Worm (Caenorhabditis elegans): ENCODE measurements around the gene ttll-5.

The ttll-5 gene

ce11 chrV:11534495-11535189, 25.8 kb downstream of the ttll-5 start:
- TF ChIP-seq dpl-1 (GFP tag; optimal IDR thresholded peaks at IDR 0.05), result peak in 1 of 3 experiments; percentile 28
- TF ChIP-seq mdl-1 (tag; optimal IDR thresholded peaks at IDR 0.05), result peak in 1 of 2 experiments; percentile 60
- TF ChIP-seq jun-1 (tag; optimal IDR thresholded peaks at IDR 0.05), result peak; percentile 11
- TF ChIP-seq nhr-85 (tag), result peak; percentile 81
- TF ChIP-seq lsy-2 (tag; optimal IDR thresholded peaks at IDR 0.05), result peak in 1 of 2 experiments; percentile 43
- peak; percentile 37 for TF ChIP-seq snu-23 (GFP tag; optimal IDR thresholded peaks at IDR 0.05)
- TF ChIP-seq mef-2 (tag; optimal IDR thresholded peaks at IDR 0.05), result no peak
- peak in 1 of 2 experiments; percentile 71 for TF ChIP-seq lin-35 (GFP tag; optimal IDR thresholded peaks at IDR 0.05)
- TF ChIP-seq nhr-90 (tag; optimal IDR thresholded peaks at IDR 0.05; ENCODE audit: poor library complexity), result peak; percentile 51
- TF ChIP-seq egl-27 (tag; optimal IDR thresholded peaks at IDR 0.05), result no peak
- TF ChIP-seq lin-15B (tag; optimal IDR thresholded peaks at IDR 0.05), result no peak
- TF ChIP-seq blmp-1 (tag; optimal IDR thresholded peaks at IDR 0.05), result peak; percentile 99
- peak; percentile 65 for TF ChIP-seq ama-1 (optimal IDR thresholded peaks at IDR 0.05)
- TF ChIP-seq fkh-10 (GFP tag; optimal IDR thresholded peaks at IDR 0.05), result no peak
- no peak for TF ChIP-seq pag-3 (tag; optimal IDR thresholded peaks at IDR 0.05; ENCODE audit: borderline replicate concordance, insufficient read depth)
- TF ChIP-seq hpl-2 (GFP tag; optimal IDR thresholded peaks at IDR 0.05), result peak; percentile 21
- TF ChIP-seq mep-1 (tag; optimal IDR thresholded peaks at IDR 0.05), result peak; percentile 11
- peak; percentile 6 for TF ChIP-seq unc-130 (tag; optimal IDR thresholded peaks at IDR 0.05)
- TF ChIP-seq elt-3 (tag; optimal IDR thresholded peaks at IDR 0.05), result peak in 5 of 6 experiments; percentile 64 to 90 (median 68)
- no peak for TF ChIP-seq xbp-1 (tag; optimal IDR thresholded peaks at IDR 0.05)
- TF ChIP-seq rnt-1 (tag; optimal IDR thresholded peaks at IDR 0.05), result peak; percentile 48
- peak; percentile 87 for TF ChIP-seq elt-2 (tag; optimal IDR thresholded peaks at IDR 0.05)
- no peak for TF ChIP-seq ets-5 (GFP tag; IDR thresholded peaks at IDR 0.05)
- TF ChIP-seq ceh-88 (GFP tag; IDR thresholded peaks at IDR 0.05), result no peak
- peak; percentile 14 for TF ChIP-seq nhr-19 (GFP tag; conservative IDR thresholded peaks at IDR 0.05)
- TF ChIP-seq nhr-71 (tag; optimal IDR thresholded peaks at IDR 0.05), result peak; percentile 68
- TF ChIP-seq grh-1 (GFP tag; IDR thresholded peaks at IDR 0.05), result peak; percentile 10; the same call in 1 of the 2 replicates
- no peak for TF ChIP-seq efl-1 (optimal IDR thresholded peaks at IDR 0.05)
- peak in 1 of 2 experiments; percentile 78 for TF ChIP-seq efl-1 (GFP tag; optimal IDR thresholded peaks at IDR 0.05 in 1 of 2)
- TF ChIP-seq hlh-17 (GFP tag; optimal IDR thresholded peaks at IDR 0.05; ENCODE audit: borderline replicate concordance), result no peak
- peak; percentile 76 for TF ChIP-seq nhr-20 (tag; optimal IDR thresholded peaks at IDR 0.05)
- no peak for TF ChIP-seq nhr-12 (tag; optimal IDR thresholded peaks at IDR 0.05)
- peak; percentile 72 for TF ChIP-seq lin-14 (GFP tag; optimal IDR thresholded peaks at IDR 0.05)
- TF ChIP-seq C16A3.4 (tag; optimal IDR thresholded peaks at IDR 0.05), result peak; percentile 13
- TF ChIP-seq nhr-11 (tag; optimal IDR thresholded peaks at IDR 0.05), result no peak
- TF ChIP-seq tlp-1 (tag; optimal IDR thresholded peaks at IDR 0.05), result no peak
- no peak for TF ChIP-seq isw-1 (GFP tag; IDR thresholded peaks at IDR 0.05)
- no peak for TF ChIP-seq Y116A8C.19 (tag; optimal IDR thresholded peaks at IDR 0.05; ENCODE audit: borderline replicate concordance)

- TF ChIP-seq ceh-8 (GFP tag; optimal IDR thresholded peaks at IDR 0.05) (no peak), nhr-84 (tag; optimal IDR thresholded peaks at IDR 0.05) (no peak), lin-35 (GFP tag; optimal IDR thresholded peaks at IDR 0.05) (peak in 1 of 2 experiments; percentile 38), irx-1 (tag; optimal IDR thresholded peaks at IDR 0.05) (no peak), ceh-88 (GFP tag; IDR thresholded peaks at IDR 0.05) (no peak), elt-2 (tag; optimal IDR thresholded peaks at IDR 0.05) (peak; percentile 66), ama-1 (optimal IDR thresholded peaks at IDR 0.05) (no peak), hlh-4 (tag; optimal IDR thresholded peaks at IDR 0.05) (no peak), ztf-4 (tag; optimal IDR thresholded peaks at IDR 0.05) (no peak), lir-3 (tag; optimal IDR thresholded peaks at IDR 0.05; ENCODE audit: poor library complexity) (no peak), pqm-1 (tag; optimal IDR thresholded peaks at IDR 0.05) (no peak), C16A3.4 (tag; optimal IDR thresholded peaks at IDR 0.05) (no peak), xbp-1 (tag; optimal IDR thresholded peaks at IDR 0.05) (no peak), lin-15B (tag; optimal IDR thresholded peaks at IDR 0.05) (no peak), ces-1 (GFP tag; optimal IDR thresholded peaks at IDR 0.05) (no peak), sup-37 (GFP tag; optimal IDR thresholded peaks at IDR 0.05) (no peak), isw-1 (GFP tag; IDR thresholded peaks at IDR 0.05) (no peak), zip-4 (GFP tag; optimal IDR thresholded peaks at IDR 0.05) (no peak), fkh-10 (GFP tag; optimal IDR thresholded peaks at IDR 0.05) (no peak), F16B12.6 (tag; optimal IDR thresholded peaks at IDR 0.05) (no peak), C34B4.2 (tag; optimal IDR thresholded peaks at IDR 0.05) (no peak)
Measured at ce11 chrV:11535504-11536062, 26.7 kb downstream of the ttll-5 start.

Data from whole organism, L1 larva.